Worm (Caenorhabditis elegans): ENCODE data around the gene F11C1.9.

ce11 chrX:12982725-12983124, 5.4 kb upstream of the F11C1.9 start:
- TF ChIP-seq lin-11 (tag; optimal IDR thresholded peaks at IDR 0.05): no peak
- no peak for TF ChIP-seq mab-5 (tag; optimal IDR thresholded peaks at IDR 0.05)
- no peak for TF ChIP-seq nhr-77 (tag; optimal IDR thresholded peaks at IDR 0.05)
- TF ChIP-seq nhr-237 (tag; optimal IDR thresholded peaks at IDR 0.05): no peak
- TF ChIP-seq unc-39 (tag; optimal IDR thresholded peaks at IDR 0.05): no peak
- TF ChIP-seq unc-62 (GFP tag; optimal IDR thresholded peaks at IDR 0.05): no peak
- no peak for TF ChIP-seq crh-2 (tag; optimal IDR thresholded peaks at IDR 0.05)
- no peak for TF ChIP-seq elt-3 (tag; optimal IDR thresholded peaks at IDR 0.05)
- no peak for TF ChIP-seq nhr-12 (tag; optimal IDR thresholded peaks at IDR 0.05)
- TF ChIP-seq lin-13 (GFP tag; optimal IDR thresholded peaks at IDR 0.05): no peak
- TF ChIP-seq ztf-11 (tag; optimal IDR thresholded peaks at IDR 0.05): no peak
- no peak for TF ChIP-seq skn-1 (tag; optimal IDR thresholded peaks at IDR 0.05)
- no peak for TF ChIP-seq blmp-1 (tag; optimal IDR thresholded peaks at IDR 0.05; ENCODE audit: insufficient read depth)
- no peak for TF ChIP-seq ztf-1 (GFP tag; conservative IDR thresholded peaks at IDR 0.05)

Measured in whole organism, L2 larva.